Worm (Caenorhabditis elegans) whole organism, L4 larva: Measurements from ENCODE around the gene asp-8.

Source experiments
- aha-1 ChIP-seq: fragments of 150-350 bp; peaks from one replicate; lab custom pipeline; 2014; ENCODE audit warnings: missing biosample characterization, missing genetic modification characterization
- dmd-9 ChIP-seq: fragments of 200-800 bp; sonication (Bioruptor generic); IDR thresholded peaks from 2 replicates; pipeline ENCODE4 v1.3.6; 2022; ENCODE audit warnings: missing genetic modification reagents, missing genetic modification characterization, missing compliant biosample characterization
- dpl-1 ChIP-seq: fragments of 150-350 bp; optimal IDR thresholded peaks from 2 replicates; lab custom pipeline; 2014; ENCODE audit warnings: missing biosample characterization, missing genetic modification reagents, missing genetic modification characterization
- gei-8 ChIP-seq: fragments of 200-800 bp; sonication (Bioruptor generic); optimal IDR thresholded peaks from 2 replicates; lab custom pipeline; 2018; ENCODE audit warnings: mild to moderate bottlenecking, missing genetic modification characterization, missing compliant biosample characterization
- jun-1 ChIP-seq: fragments of 150-350 bp; optimal IDR thresholded peaks from 2 replicates; lab custom pipeline; 2014; ENCODE audit warnings: missing biosample characterization, missing genetic modification reagents, missing genetic modification characterization
- mep-1 ChIP-seq: fragments of 150-350 bp; sonication (generic microtip); optimal IDR thresholded peaks from 3 replicates; lab custom pipeline; 2014; ENCODE audit warnings: missing biosample characterization, missing genetic modification characterization
- nhr-237 ChIP-seq: sonication (generic microtip); optimal IDR thresholded peaks from 2 replicates; lab custom pipeline; 2017; ENCODE audit warnings: missing biosample characterization, missing genetic modification characterization
- nhr-41 ChIP-seq: fragments of 200-800 bp; sonication (Bioruptor generic); IDR thresholded peaks from 2 replicates; pipeline ENCODE4 v1.3.6; 2022; ENCODE audit warnings: missing genetic modification reagents, missing genetic modification characterization, missing compliant biosample characterization
- snpc-4 ChIP-seq: fragments of 150-350 bp; optimal IDR thresholded peaks from 2 replicates; lab custom pipeline; 2014; ENCODE audit warnings: missing biosample characterization, missing genetic modification characterization

DNA sequence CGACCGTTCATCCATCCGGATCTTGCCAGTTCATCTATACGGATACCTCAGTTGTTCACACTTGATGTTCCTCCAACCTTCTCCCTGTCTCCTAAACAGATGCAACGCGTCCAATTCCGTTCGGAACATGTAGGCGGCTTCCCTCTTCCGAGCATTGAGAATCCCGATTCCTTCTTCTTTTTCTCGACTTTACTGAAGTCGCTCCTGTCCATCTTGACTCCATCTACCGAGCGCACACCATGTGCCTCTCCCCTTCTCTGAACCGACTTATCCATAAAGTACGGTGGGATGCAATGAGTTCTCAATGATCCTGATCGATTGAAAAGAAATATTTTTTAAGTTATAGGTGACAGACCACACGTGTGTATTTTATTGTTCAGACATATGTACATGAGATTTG is 32.3 kb upstream of the asp-8 start:
- TF ChIP-seq nhr-237 (no peak), snpc-4 (tag; lab: Kevin White, UChicago) (no peak), mep-1 (tag; lab: Kevin White, UChicago) (no peak), dpl-1 (GFP tag; lab: Kevin White, UChicago) (no peak), jun-1 (tag; lab: Kevin White, UChicago) (no peak), dmd-9 (GFP tag; lab: Robert Waterston, UW) (no peak), nhr-41 (GFP tag; lab: Robert Waterston, UW) (no peak), aha-1 (no peak), gei-8 (GFP tag; lab: Kevin White, UChicago) (no peak)
